Fruit fly (Drosophila melanogaster) S2 (cell line): ENCODE results near the gene EMC3.

Experiments
- CG8478 ChIP-seq: fragments of >200 bp; optimal IDR thresholded peaks from 2 replicates; lab custom pipeline; 2018
- CTCF ChIP-seq, 2 experiments: fragments of >200 bp; optimal IDR thresholded peaks; 2 replicates each; lab custom pipeline; 2018

DNA sequence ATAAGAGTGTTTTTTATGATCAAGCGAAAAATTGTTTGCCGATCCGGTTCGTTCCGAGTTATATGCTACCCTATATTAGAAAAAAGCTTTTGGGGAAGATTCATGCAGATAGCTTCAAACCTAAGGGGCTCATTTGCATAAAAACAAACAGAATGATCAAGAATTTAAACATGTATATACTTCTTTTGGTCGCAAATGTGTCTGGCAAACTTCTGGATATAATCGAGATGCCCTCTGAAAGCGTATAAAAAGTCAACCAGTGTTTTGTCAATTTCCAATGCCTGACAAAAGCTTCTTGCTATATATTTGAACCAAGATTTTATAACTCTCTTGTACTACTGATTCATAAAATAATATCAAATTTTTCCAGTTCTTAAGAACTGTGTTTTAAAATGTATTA lies 46.6 kb downstream of the EMC3 start:
- TF ChIP-seq CG8478 (lab: Kevin White, UChicago) (no peak), CTCF (optimal IDR thresholded peaks at IDR 0.05; lab: Kevin White, UChicago) (no peak)
